Worm (Caenorhabditis elegans) whole organism, L2 larva: ENCODE data around the gene ZK1086.3.

ENCODE experiments used
- blmp-1 ChIP-seq: sonication (generic microtip); optimal IDR thresholded peaks from 2 replicates; lab custom pipeline; 2017; ENCODE audit warnings: missing genetic modification characterization, mild to moderate bottlenecking, missing compliant biosample characterization, antibody characterized with exemption, moderate library complexity; ENCODE audit not compliant: insufficient read depth
- ceh-82 ChIP-seq: fragments of 150-350 bp; optimal IDR thresholded peaks from 2 replicates; lab custom pipeline; 2014; ENCODE audit warnings: missing biosample characterization, missing genetic modification characterization
- elt-1 ChIP-seq: fragments of 150-350 bp; optimal IDR thresholded peaks from 2 replicates; lab custom pipeline; 2014; ENCODE audit warnings: missing biosample characterization, missing genetic modification characterization
- elt-3 ChIP-seq: sonication (generic microtip); optimal IDR thresholded peaks from 2 replicates; lab custom pipeline; 2017; ENCODE audit warnings: missing biosample characterization, missing genetic modification characterization
- lin-13 ChIP-seq: fragments of 150-350 bp; optimal IDR thresholded peaks from 2 replicates; lab custom pipeline; 2014; ENCODE audit warnings: missing biosample characterization, missing genetic modification reagents, missing genetic modification characterization
- lin-39 ChIP-seq: fragments of 150-350 bp; optimal IDR thresholded peaks from 2 replicates; lab custom pipeline; 2014; ENCODE audit warnings: missing biosample characterization, missing genetic modification reagents, missing genetic modification characterization
- mdl-1 ChIP-seq, 2 experiments: fragments of 150-350 bp in 1 of 2; sonication (generic microtip) in 1 of 2; optimal IDR thresholded peaks; 2 replicates each; lab custom pipeline; 2017; ENCODE audit warnings: missing biosample characterization in 2 of 2, missing genetic modification characterization in 2 of 2
- nhr-10 ChIP-seq: sonication (generic microtip); optimal IDR thresholded peaks from 2 replicates; lab custom pipeline; 2017; ENCODE audit warnings: missing biosample characterization, missing genetic modification characterization
- sem-4 ChIP-seq: fragments of 150-350 bp; optimal IDR thresholded peaks from 2 replicates; lab custom pipeline; 2014; ENCODE audit warnings: missing biosample characterization, missing genetic modification reagents, missing genetic modification characterization
- ztf-11 ChIP-seq: sonication (generic microtip); optimal IDR thresholded peaks from 2 replicates; lab custom pipeline; 2017; ENCODE audit warnings: missing biosample characterization, missing genetic modification characterization
- ztf-4 ChIP-seq: fragments of 150-350 bp; optimal IDR thresholded peaks from 2 replicates; lab custom pipeline; 2014; ENCODE audit warnings: missing biosample characterization, missing genetic modification characterization

- TF ChIP-seq ceh-82 (tag; lab: Kevin White, UChicago) (no peak), elt-1 (no peak), lin-13 (GFP tag; lab: Kevin White, UChicago) (no peak), lin-39 (no peak), mdl-1 (tag; optimal IDR thresholded peaks at IDR 0.05; lab: Kevin White, UChicago) (no peak), ztf-4 (tag; lab: Kevin White, UChicago) (no peak), elt-3 (no peak), blmp-1 (tag; lab: Kevin White, UChicago) (peak; percentile 22), ztf-11 (tag; lab: Kevin White, UChicago) (no peak), sem-4 (no peak), nhr-10 (tag; lab: Kevin White, UChicago) (no peak)
Observed at ce11 chrX:13746231-13746630, 44.4 kb upstream of the ZK1086.3 start.
